Worm (Caenorhabditis elegans) whole organism, late embryonic: Measurements from ENCODE around the gene slcr-46.2.

Experiments used
- C08G9.2 ChIP-seq: sonication (generic microtip); optimal IDR thresholded peaks from 2 replicates; lab custom pipeline; 2016; ENCODE audit warnings: mild to moderate bottlenecking, missing genetic modification characterization, moderate library complexity, missing compliant biosample characterization
- F13H6.1 ChIP-seq: sonication (generic microtip); optimal IDR thresholded peaks from 2 replicates; lab custom pipeline; 2016; ENCODE audit warnings: missing genetic modification characterization, missing compliant biosample characterization
- K02D7.2 ChIP-seq: sonication (generic microtip); optimal IDR thresholded peaks from 2 replicates; lab custom pipeline; 2017; ENCODE audit warnings: mild to moderate bottlenecking, missing genetic modification characterization, missing compliant biosample characterization
- T23F11.4 ChIP-seq: fragments of 200-800 bp; sonication (Bioruptor generic); optimal IDR thresholded peaks from 2 replicates; lab custom pipeline; 2018; ENCODE audit warnings: mild to moderate bottlenecking, missing genetic modification characterization, missing compliant biosample characterization
- Y22D7AL.16 ChIP-seq: sonication (generic microtip); optimal IDR thresholded peaks from 2 replicates; lab custom pipeline; 2016; ENCODE audit warnings: missing genetic modification characterization, missing compliant biosample characterization
- ceh-14 ChIP-seq: sonication (generic microtip); optimal IDR thresholded peaks from 2 replicates; lab custom pipeline; 2016; ENCODE audit warnings: missing genotype, missing genetic modification characterization, missing compliant biosample characterization
- ceh-19 ChIP-seq: fragments of 200-800 bp; sonication (Bioruptor generic); optimal IDR thresholded peaks from 2 replicates; lab custom pipeline; 2018; ENCODE audit warnings: mild to moderate bottlenecking, missing genetic modification characterization, missing compliant biosample characterization
- ceh-22 ChIP-seq: sonication (generic microtip); optimal IDR thresholded peaks from 2 replicates; lab custom pipeline; 2017; ENCODE audit warnings: missing biosample characterization, missing genetic modification characterization
- ceh-24 ChIP-seq: sonication (generic microtip); optimal IDR thresholded peaks from 2 replicates; lab custom pipeline; 2016; ENCODE audit warnings: mild to moderate bottlenecking, missing genetic modification characterization, missing compliant biosample characterization
- ceh-30 ChIP-seq: fragments of 150-350 bp; optimal IDR thresholded peaks from 2 replicates; lab custom pipeline; 2014; ENCODE audit warnings: missing biosample characterization, missing genetic modification characterization
- ceh-34 ChIP-seq: sonication (generic microtip); optimal IDR thresholded peaks from 2 replicates; lab custom pipeline; 2016; ENCODE audit warnings: mild to moderate bottlenecking, missing genetic modification characterization, missing compliant biosample characterization
- ceh-48 ChIP-seq: sonication (generic microtip); optimal IDR thresholded peaks from 2 replicates; lab custom pipeline; 2016; ENCODE audit warnings: missing genetic modification characterization, inconsistent platforms, missing compliant biosample characterization
- ceh-6 ChIP-seq: fragments of 200-800 bp; sonication (Bioruptor generic); optimal IDR thresholded peaks from 2 replicates; lab custom pipeline; 2018; ENCODE audit warnings: mild to moderate bottlenecking, missing genetic modification characterization, missing compliant biosample characterization
- ceh-9 ChIP-seq: sonication (generic microtip); optimal IDR thresholded peaks from 2 replicates; lab custom pipeline; 2016; ENCODE audit warnings: mild to moderate bottlenecking, missing genetic modification characterization, inconsistent platforms, missing compliant biosample characterization
- che-1 ChIP-seq: sonication (generic microtip); optimal IDR thresholded peaks from 2 replicates; lab custom pipeline; 2016; ENCODE audit warnings: mild to moderate bottlenecking, missing genetic modification characterization, missing compliant biosample characterization
- ets-4 ChIP-seq: sonication (generic microtip); optimal IDR thresholded peaks from 2 replicates; lab custom pipeline; 2016; ENCODE audit warnings: missing genetic modification characterization, missing compliant biosample characterization
- fax-1 ChIP-seq: sonication (generic microtip); optimal IDR thresholded peaks from 2 replicates; lab custom pipeline; 2016; ENCODE audit warnings: missing genotype, missing genetic modification characterization, missing compliant biosample characterization
- gmeb-2 ChIP-seq: sonication (generic microtip); optimal IDR thresholded peaks from 2 replicates; lab custom pipeline; 2016; ENCODE audit warnings: missing genetic modification characterization, inconsistent platforms, missing compliant biosample characterization
- hlh-13 ChIP-seq: fragments of 200-800 bp; sonication (Bioruptor generic); optimal IDR thresholded peaks from 2 replicates; lab custom pipeline; 2018; ENCODE audit warnings: mild to moderate bottlenecking, missing genetic modification characterization, missing compliant biosample characterization
- hlh-15 ChIP-seq: sonication (generic microtip); optimal IDR thresholded peaks from 2 replicates; lab custom pipeline; 2016; ENCODE audit warnings: missing genetic modification characterization, missing compliant biosample characterization
- hlh-30 ChIP-seq: sonication (generic microtip); optimal IDR thresholded peaks from 2 replicates; lab custom pipeline; 2017; ENCODE audit warnings: antibody characterized with exemption, missing genetic modification characterization, missing compliant biosample characterization; ENCODE audit not compliant: insufficient read depth
- hlh-6 ChIP-seq: sonication (generic microtip); optimal IDR thresholded peaks from 2 replicates; lab custom pipeline; 2016; ENCODE audit warnings: missing genotype, missing genetic modification characterization, missing compliant biosample characterization
- hlh-8 ChIP-seq: sonication (generic microtip); optimal IDR thresholded peaks from 2 replicates; lab custom pipeline; 2016; ENCODE audit warnings: missing genotype, missing genetic modification characterization, missing compliant biosample characterization
- lin-11 ChIP-seq: fragments of 200-800 bp; sonication (Bioruptor generic); optimal IDR thresholded peaks from 2 replicates; lab custom pipeline; 2018; ENCODE audit warnings: mild to moderate bottlenecking, missing genetic modification characterization, missing compliant biosample characterization
- mec-3 ChIP-seq: sonication (generic microtip); optimal IDR thresholded peaks from 2 replicates; lab custom pipeline; 2016; ENCODE audit warnings: borderline replicate concordance, missing genetic modification characterization, missing compliant biosample characterization
- nfya-1 ChIP-seq: sonication (generic microtip); optimal IDR thresholded peaks from 2 replicates; lab custom pipeline; 2017; ENCODE audit warnings: missing genetic modification characterization, mild to moderate bottlenecking, missing compliant biosample characterization, antibody characterized with exemption, moderate library complexity
- nhr-11 ChIP-seq: fragments of 150-350 bp; optimal IDR thresholded peaks from 2 replicates; lab custom pipeline; 2014; ENCODE audit warnings: missing biosample characterization, missing genetic modification characterization
- npax-4 ChIP-seq: sonication (generic microtip); optimal IDR thresholded peaks from 2 replicates; lab custom pipeline; 2016; ENCODE audit warnings: missing genetic modification characterization, missing compliant biosample characterization
- odd-2 ChIP-seq: sonication (generic microtip); optimal IDR thresholded peaks from 2 replicates; lab custom pipeline; 2017; ENCODE audit warnings: antibody characterized with exemption, mild to moderate bottlenecking, missing genetic modification characterization, missing compliant biosample characterization
- pha-2 ChIP-seq: sonication (generic microtip); optimal IDR thresholded peaks from 2 replicates; lab custom pipeline; 2017; ENCODE audit warnings: mild to moderate bottlenecking, missing genetic modification characterization, missing compliant biosample characterization
- pha-4 ChIP-seq: fragments of 150-350 bp; optimal IDR thresholded peaks from 2 replicates; lab custom pipeline; 2018; ENCODE audit warnings: missing biosample characterization, missing genetic modification reagents, missing genetic modification characterization
- pqm-1 ChIP-seq: sonication (generic microtip); optimal IDR thresholded peaks from 2 replicates; lab custom pipeline; 2016; ENCODE audit warnings: missing genetic modification characterization, missing compliant biosample characterization
- pros-1 ChIP-seq: fragments of 150-350 bp; optimal IDR thresholded peaks from 2 replicates; lab custom pipeline; 2014; ENCODE audit warnings: missing biosample characterization, missing genetic modification reagents, missing genetic modification characterization
- ref-2 ChIP-seq: sonication (generic microtip); optimal IDR thresholded peaks from 2 replicates; lab custom pipeline; 2016; ENCODE audit warnings: missing genetic modification characterization, missing compliant biosample characterization
- rnt-1 ChIP-seq: sonication (generic microtip); optimal IDR thresholded peaks from 2 replicates; lab custom pipeline; 2016; ENCODE audit warnings: missing genetic modification characterization, missing compliant biosample characterization
- sox-2 ChIP-seq: fragments of 200-800 bp; sonication (Bioruptor generic); IDR thresholded peaks from 2 replicates; pipeline ENCODE4 v1.3.6; 2022; ENCODE audit warnings: missing genetic modification reagents, missing genetic modification characterization, missing compliant biosample characterization
- sox-4 ChIP-seq: sonication (generic microtip); optimal IDR thresholded peaks from 2 replicates; lab custom pipeline; 2017; ENCODE audit warnings: mild to moderate bottlenecking, missing genetic modification characterization, inconsistent platforms, missing compliant biosample characterization
- tbx-7 ChIP-seq: sonication (generic microtip); optimal IDR thresholded peaks from 2 replicates; lab custom pipeline; 2016; ENCODE audit warnings: missing genotype, missing genetic modification characterization, missing compliant biosample characterization
- unc-55 ChIP-seq: sonication (generic microtip); optimal IDR thresholded peaks from 2 replicates; lab custom pipeline; 2017; ENCODE audit warnings: missing biosample characterization, missing genetic modification reagents, missing genetic modification characterization
- unc-86 ChIP-seq: sonication (generic microtip); optimal IDR thresholded peaks from 2 replicates; lab custom pipeline; 2016; ENCODE audit warnings: missing genetic modification characterization, missing compliant biosample characterization
- ztf-16 ChIP-seq: sonication (generic microtip); optimal IDR thresholded peaks from 2 replicates; lab custom pipeline; 2017; ENCODE audit warnings: missing genetic modification characterization, missing compliant biosample characterization

slcr-46.2 gene

DNA sequence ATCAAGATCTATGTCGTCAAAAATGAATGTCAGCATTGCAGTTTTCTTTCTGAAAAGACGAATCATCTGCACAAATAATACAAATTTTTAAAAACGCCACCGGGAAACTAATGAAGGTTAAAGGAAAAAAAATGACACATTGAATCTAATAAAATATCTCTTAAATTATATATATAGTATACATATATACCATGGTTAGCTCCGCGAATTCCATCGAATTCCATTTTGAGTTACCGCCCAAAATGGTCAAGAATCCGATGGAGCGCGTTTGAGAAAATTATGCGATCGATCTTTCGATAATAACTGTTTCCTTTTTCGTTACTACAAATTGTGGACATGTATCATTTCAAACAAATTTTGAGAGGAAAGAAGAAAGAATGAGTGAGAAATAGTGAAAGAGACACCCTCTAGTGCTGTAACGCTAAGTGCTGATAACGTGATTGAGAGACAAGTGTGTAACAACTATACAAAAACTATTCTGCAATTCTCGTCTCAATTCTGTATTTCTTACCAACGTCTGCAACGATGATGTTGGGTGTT is 15.4 kb upstream of the slcr-46.2 start, which contains the start of the genes C25F9.6 and C25F9.10:
TSS of gene C25F9.6 (minus strand) at position 51 of the 540 bp plus-strand sequence.
TSS of gene C25F9.10 (plus strand) at position 454 of the 540 bp plus-strand sequence.
- TF ChIP-seq F13H6.1 (tag; lab: Kevin White, UChicago) (no peak), unc-86 (tag; lab: Kevin White, UChicago) (no peak), ceh-9 (tag; lab: Kevin White, UChicago) (no peak), ref-2 (no peak), sox-2 (no peak), Y22D7AL.16 (tag; lab: Kevin White, UChicago) (no peak), sox-4 (tag; lab: Kevin White, UChicago) (no peak)
- TF ChIP-seq, all 69 proteins: peak for 0

DNA sequence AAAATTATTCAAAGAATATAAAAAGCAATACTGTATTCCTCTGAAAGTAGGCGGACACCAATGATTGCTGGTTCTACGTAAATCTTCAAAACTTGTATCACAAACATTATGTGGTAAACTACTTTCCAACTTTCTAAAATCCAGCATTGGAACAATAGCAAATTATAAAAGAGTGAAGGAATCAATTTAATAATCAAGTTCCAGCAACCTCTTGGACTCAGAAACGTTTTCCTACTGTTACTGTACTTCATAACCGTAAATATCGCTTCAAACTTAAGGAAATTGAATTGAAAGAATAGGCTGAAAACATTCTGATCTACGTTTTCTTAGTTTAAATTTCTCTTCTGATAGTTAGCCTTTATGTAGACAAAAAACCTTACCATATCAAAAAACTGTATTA is 13.7 kb upstream of the slcr-46.2 start:
- TF ChIP-seq hlh-13 (GFP tag; lab: Kevin White, UChicago) (no peak), hlh-6 (tag; lab: Kevin White, UChicago) (no peak), ceh-6 (GFP tag; lab: Kevin White, UChicago) (no peak), fax-1 (tag; lab: Kevin White, UChicago) (no peak), hlh-15 (no peak), nhr-11 (tag; lab: Kevin White, UChicago) (no peak), ceh-24 (no peak), rnt-1 (no peak), ceh-14 (no peak), mec-3 (tag; lab: Kevin White, UChicago) (no peak)

DNA sequence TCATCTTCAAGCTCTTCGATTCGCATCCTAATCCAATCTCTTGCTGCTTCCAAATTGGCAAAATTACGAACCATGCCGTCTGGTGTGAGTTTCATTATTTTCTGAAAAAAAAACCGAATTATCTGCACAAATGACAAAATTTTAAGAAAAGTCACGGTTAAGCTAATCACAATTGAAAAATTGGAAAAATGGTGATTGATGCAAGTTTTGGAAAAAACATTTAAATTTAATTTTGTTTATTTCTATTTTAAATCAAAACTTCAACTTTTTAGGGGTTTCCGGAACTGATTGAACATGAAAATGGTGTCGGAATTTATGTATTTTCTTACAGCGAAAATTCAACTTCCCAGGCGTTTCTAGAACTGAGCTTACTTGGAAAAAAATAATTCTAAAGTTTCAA is 12.9 kb upstream of the slcr-46.2 start, which contains the start of gene C25F9.12:
TSS of gene C25F9.12 (minus strand) at position 101 of the 400 bp plus-strand sequence.
- TF ChIP-seq sox-4 (tag; lab: Kevin White, UChicago) = no peak
- TF ChIP-seq unc-55 (GFP tag; lab: Kevin White, UChicago) = no peak
- TF ChIP-seq ztf-16 (tag; lab: Kevin White, UChicago) = no peak
- no peak for TF ChIP-seq pha-2 (tag; lab: Kevin White, UChicago)
- TF ChIP-seq ets-4 (tag; lab: Kevin White, UChicago) = no peak
- TF ChIP-seq K02D7.2 = no peak
- TF ChIP-seq ceh-9 (tag; lab: Kevin White, UChicago) = no peak
- TF ChIP-seq tbx-7 (tag; lab: Kevin White, UChicago) = no peak
- TF ChIP-seq C08G9.2 = no peak
- no peak for TF ChIP-seq pqm-1 (tag; lab: Kevin White, UChicago)

DNA sequence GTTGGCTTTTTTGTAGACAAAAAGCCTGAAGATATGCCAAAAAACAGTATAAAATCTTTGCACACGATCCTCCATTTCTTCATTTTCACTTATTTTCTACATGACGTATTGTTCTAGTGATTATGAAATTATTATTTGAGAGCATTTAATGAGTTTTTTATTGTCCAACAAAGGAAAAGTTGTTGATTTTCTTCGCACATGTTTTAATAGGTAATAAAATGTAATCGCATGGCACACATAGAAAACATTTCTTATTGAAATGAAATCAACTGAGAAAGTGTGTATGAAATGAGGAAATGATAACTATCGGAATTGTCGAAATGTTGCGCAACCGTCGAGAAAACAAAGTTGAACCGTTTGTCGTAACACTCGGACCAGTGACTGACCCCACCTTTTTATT is 11.5 kb upstream of the slcr-46.2 start:
- TF ChIP-seq gmeb-2 (tag; lab: Kevin White, UChicago) (no peak), nhr-11 (tag; lab: Kevin White, UChicago) (no peak), ceh-34 (tag; lab: Kevin White, UChicago) (no peak), npax-4 (no peak), lin-11 (tag; lab: Kevin White, UChicago) (no peak), hlh-8 (tag; lab: Kevin White, UChicago) (no peak), pha-4 (tag; lab: Kevin White, UChicago) (no peak), che-1 (no peak), pqm-1 (tag; lab: Kevin White, UChicago) (no peak), nfya-1 (tag; lab: Kevin White, UChicago) (no peak)

DNA sequence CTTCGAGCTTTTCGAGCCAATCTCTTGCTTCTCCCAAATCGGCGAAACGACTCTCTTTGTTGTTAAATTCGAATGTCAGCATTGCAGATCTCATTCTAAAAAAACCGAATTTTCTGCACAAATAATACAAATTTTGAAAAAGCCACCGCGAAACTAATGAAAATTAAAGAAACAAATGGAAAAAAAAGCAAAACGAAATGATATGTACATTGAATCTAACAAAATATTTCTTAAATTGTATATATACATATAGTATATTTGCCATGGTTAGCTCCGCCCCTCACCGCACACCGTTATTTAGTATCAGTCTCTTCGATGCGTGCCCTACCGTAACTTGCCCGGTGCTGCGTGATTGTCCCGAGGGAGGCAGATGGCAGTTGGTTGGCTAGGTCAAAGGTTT is 10.7 kb upstream of the slcr-46.2 start, which contains the start of gene srw-86:
TSS of gene srw-86 (minus strand) at position 101 of the 400 bp plus-strand sequence.
- no peak for TF ChIP-seq che-1
- TF ChIP-seq hlh-30 (tag; lab: Kevin White, UChicago) = no peak
- no peak for TF ChIP-seq ceh-48 (tag; lab: Kevin White, UChicago)
- TF ChIP-seq F13H6.1 (tag; lab: Kevin White, UChicago) = no peak
- no peak for TF ChIP-seq nhr-11 (tag; lab: Kevin White, UChicago)
- TF ChIP-seq C08G9.2 = no peak
- no peak for TF ChIP-seq ceh-14
- TF ChIP-seq odd-2 (tag; lab: Kevin White, UChicago) = no peak
- TF ChIP-seq Y22D7AL.16 (tag; lab: Kevin White, UChicago) = no peak
- no peak for TF ChIP-seq hlh-6 (tag; lab: Kevin White, UChicago)
- no peak for TF ChIP-seq ceh-30 (tag; lab: Kevin White, UChicago)
- TF ChIP-seq ets-4 (tag; lab: Kevin White, UChicago) = no peak
- TF ChIP-seq pros-1 = no peak
- TF ChIP-seq nfya-1 (tag; lab: Kevin White, UChicago) = no peak
- TF ChIP-seq ceh-9 (tag; lab: Kevin White, UChicago) = no peak
- no peak for TF ChIP-seq T23F11.4 (GFP tag; lab: Kevin White, UChicago)
- no peak for TF ChIP-seq ceh-19
- no peak for TF ChIP-seq sox-4 (tag; lab: Kevin White, UChicago)
- TF ChIP-seq ceh-22 (tag; lab: Kevin White, UChicago) = no peak
- TF ChIP-seq, all 69 proteins: peak for 0
